Worm (Caenorhabditis elegans): ENCODE measurements around the gene set-30.
A peak's percentile ranks its signal among the peaks of the same experiment; 100 is the strongest.

set-30 gene

ce11 chrX:5027923-5028592 lies 29.0 kb downstream of the set-30 start:
- TF ChIP-seq dpl-1 (GFP tag; optimal IDR thresholded peaks at IDR 0.05) (no peak), ctbp-1 (GFP tag; IDR thresholded peaks at IDR 0.05) (no peak), ztf-7 (tag; optimal IDR thresholded peaks at IDR 0.05) (no peak), lir-3 (tag; optimal IDR thresholded peaks at IDR 0.05) (no peak), zip-2 (tag; optimal IDR thresholded peaks at IDR 0.05) (no peak), mdt-29 (GFP tag; IDR thresholded peaks at IDR 0.05) (no peak), R02D3.7 (tag; optimal IDR thresholded peaks at IDR 0.05) (no peak), ces-1 (GFP tag; optimal IDR thresholded peaks at IDR 0.05) (peak; percentile 78), ama-1 (optimal IDR thresholded peaks at IDR 0.05) (no peak), hlh-11 (tag; optimal IDR thresholded peaks at IDR 0.05) (peak; percentile 2), ceh-28 (tag; optimal IDR thresholded peaks at IDR 0.05) (no peak), dmd-8 (GFP tag; IDR thresholded peaks at IDR 0.05) (no peak), nhr-48 (tag; optimal IDR thresholded peaks at IDR 0.05) (no peak), set-16 (GFP tag; IDR thresholded peaks at IDR 0.05) (no peak), jun-1 (tag; optimal IDR thresholded peaks at IDR 0.05) (no peak), snpc-4 (tag; optimal IDR thresholded peaks at IDR 0.05) (no peak), nhr-6 (tag; optimal IDR thresholded peaks at IDR 0.05) (no peak), arid-1 (GFP tag; conservative IDR thresholded peaks at IDR 0.05) (no peak), zag-1 (tag; optimal IDR thresholded peaks at IDR 0.05) (no peak), egl-43 (GFP tag; IDR thresholded peaks at IDR 0.05) (no peak), daf-16 (GFP tag; optimal IDR thresholded peaks at IDR 0.05) (peak in 1 of 2 experiments; percentile 1), daf-16 (tag; optimal IDR thresholded peaks at IDR 0.05) (no peak), lim-7 (GFP tag; IDR thresholded peaks at IDR 0.05) (no peak), cey-2 (tag; optimal IDR thresholded peaks at IDR 0.05; ENCODE audit: borderline replicate concordance, insufficient read depth) (no peak), nhr-77 (tag; optimal IDR thresholded peaks at IDR 0.05) (no peak), ceh-20 (GFP tag; IDR thresholded peaks at IDR 0.05) (peak; percentile 41; the same call in 1 of the 2 replicates), egl-27 (tag; optimal IDR thresholded peaks at IDR 0.05) (no peak), ztf-11 (tag; optimal IDR thresholded peaks at IDR 0.05) (no peak), lin-38 (GFP tag; IDR thresholded peaks at IDR 0.05) (no peak), unc-62 (GFP tag; optimal IDR thresholded peaks at IDR 0.05 in 1 of 2) (peak in 1 of 2 experiments; percentile 97), unc-62 (tag; optimal IDR thresholded peaks at IDR 0.05) (no peak), vab-7 (GFP tag; IDR thresholded peaks at IDR 0.05) (no peak), T26A8.4 (GFP tag; IDR thresholded peaks at IDR 0.05) (no peak), lin-13 (GFP tag; optimal IDR thresholded peaks at IDR 0.05) (no peak), sdz-12 (GFP tag; optimal IDR thresholded peaks at IDR 0.05) (no peak), lin-15B (tag; optimal IDR thresholded peaks at IDR 0.05) (no peak)

ce11 chrX:5028593-5028955 lies 29.5 kb downstream of the set-30 start:
- no peak for TF ChIP-seq unc-130 (GFP tag; optimal IDR thresholded peaks at IDR 0.05)
- 0 out of 2 replicates have a peak, but pooled peaks have one; percentile 3 for TF ChIP-seq ceh-20 (GFP tag; IDR thresholded peaks at IDR 0.05)
- TF ChIP-seq F49E8.2 (tag; optimal IDR thresholded peaks at IDR 0.05; ENCODE audit: borderline replicate concordance) = no peak
- TF ChIP-seq ces-1 (GFP tag; optimal IDR thresholded peaks at IDR 0.05) = peak; percentile 66
- TF ChIP-seq nhr-111 (GFP tag; optimal IDR thresholded peaks at IDR 0.05) = no peak
- TF ChIP-seq dpl-1 (GFP tag; optimal IDR thresholded peaks at IDR 0.05) = no peak

ce11 chrX:5031742-5032141 lies 32.7 kb downstream of the set-30 start:
- TF ChIP-seq lsy-2 (tag; optimal IDR thresholded peaks at IDR 0.05) (peak in 1 of 2 experiments; percentile 24), ceh-62 (tag; optimal IDR thresholded peaks at IDR 0.05) (no peak), ces-1 (GFP tag; optimal IDR thresholded peaks at IDR 0.05) (peak; percentile 74), nhr-6 (tag; optimal IDR thresholded peaks at IDR 0.05) (no peak), ctbp-1 (GFP tag; IDR thresholded peaks at IDR 0.05) (peak; percentile 47; the same call in 1 of the 2 replicates), fkh-10 (GFP tag; optimal IDR thresholded peaks at IDR 0.05) (peak; percentile 79), aha-1 (tag) (peak; percentile 48)

All from whole organism, L4 larva.